Worm (Caenorhabditis elegans): ENCODE results near the gene fbxc-22.

DNA sequence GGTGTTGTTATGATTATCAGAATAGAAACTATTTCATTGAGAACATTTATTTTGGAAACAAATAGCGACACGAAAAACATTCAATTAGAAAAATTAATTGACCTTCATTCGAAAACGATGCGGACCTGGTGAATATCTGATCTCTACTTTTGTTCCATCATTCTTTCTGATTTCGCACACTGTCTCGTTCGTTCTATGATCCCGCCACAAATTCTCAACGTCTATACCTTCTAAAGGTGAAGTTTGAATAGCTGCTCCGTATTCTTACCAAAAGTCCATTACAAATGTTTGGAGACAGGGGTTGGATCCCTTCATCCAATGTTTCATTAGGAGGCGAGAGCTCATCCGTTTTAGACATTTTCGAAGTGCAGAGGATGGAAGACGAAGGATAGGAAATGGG, 39.1 kb downstream of the fbxc-22 start, which contains the start of gene fbxb-16:
- TF ChIP-seq aly-2 (tag; optimal IDR thresholded peaks at IDR 0.05) (no peak), dve-1 (tag; optimal IDR thresholded peaks at IDR 0.05; ENCODE audit: insufficient read depth) (no peak), nhr-11 (tag; optimal IDR thresholded peaks at IDR 0.05) (no peak), lin-29 (GFP tag; IDR thresholded peaks at IDR 0.05) (no peak), mep-1 (tag; optimal IDR thresholded peaks at IDR 0.05) (no peak), snpc-4 (tag; optimal IDR thresholded peaks at IDR 0.05) (no peak), hlh-30 (tag; optimal IDR thresholded peaks at IDR 0.05; ENCODE audit: insufficient read depth) (no peak), dmd-8 (GFP tag; IDR thresholded peaks at IDR 0.05) (no peak), ama-1 (optimal IDR thresholded peaks at IDR 0.05) (no peak), fkh-10 (GFP tag; optimal IDR thresholded peaks at IDR 0.05) (no peak), lin-38 (GFP tag; IDR thresholded peaks at IDR 0.05) (no peak), ZK546.5 (tag; optimal IDR thresholded peaks at IDR 0.05) (no peak), nhr-28 (tag; optimal IDR thresholded peaks at IDR 0.05) (no peak)

All from whole organism, L4 larva.